Worm (Caenorhabditis elegans) whole organism, L4 larva: Measurements from ENCODE around the gene ZK105.8.

Source experiments
- F26F4.8 ChIP-seq: fragments of 200-800 bp; sonication (Bioruptor generic); conservative IDR thresholded peaks from 2 replicates; pipeline ENCODE4 v1.3.6; 2022; ENCODE audit warnings: missing genetic modification characterization, missing compliant biosample characterization
- F37D6.2 ChIP-seq: sonication (generic microtip); optimal IDR thresholded peaks from 2 replicates; lab custom pipeline; 2016; ENCODE audit warnings: mild to moderate bottlenecking, missing genetic modification characterization, missing compliant biosample characterization
- Y105C5A.15 ChIP-seq: fragments of 200-800 bp; sonication (Bioruptor generic); IDR thresholded peaks from 2 replicates; pipeline ENCODE4 v1.3.6; 2022; ENCODE audit warnings: missing genetic modification characterization, missing compliant biosample characterization
- Y5F2A.4 ChIP-seq: fragments of 200-800 bp; sonication (Bioruptor generic); optimal IDR thresholded peaks from 2 replicates; lab custom pipeline; 2018; ENCODE audit warnings: mild to moderate bottlenecking, missing genetic modification characterization, missing compliant biosample characterization
- aha-1 ChIP-seq: fragments of 150-350 bp; peaks from one replicate; lab custom pipeline; 2014; ENCODE audit warnings: missing biosample characterization, missing genetic modification characterization
- aly-2 ChIP-seq: sonication (generic microtip); optimal IDR thresholded peaks from 2 replicates; lab custom pipeline; 2018; ENCODE audit warnings: missing biosample characterization, missing genetic modification characterization
- ama-1 ChIP-seq: fragments of 150-350 bp; optimal IDR thresholded peaks from 2 replicates; lab custom pipeline; 2014; ENCODE audit warnings: inconsistent platforms, mixed read lengths
- arid-1 ChIP-seq: fragments of 200-800 bp; sonication (Bioruptor generic); conservative IDR thresholded peaks from 2 replicates; pipeline ENCODE4 v1.3.6; 2022; ENCODE audit warnings: missing genetic modification reagents, missing genetic modification characterization, missing compliant biosample characterization
- ceh-32 ChIP-seq: sonication (generic microtip); optimal IDR thresholded peaks from 2 replicates; lab custom pipeline; 2016; ENCODE audit warnings: mild to moderate bottlenecking, missing genetic modification characterization, missing compliant biosample characterization; ENCODE audit not compliant: poor library complexity
- ceh-62 ChIP-seq: sonication (generic microtip); optimal IDR thresholded peaks from 2 replicates; lab custom pipeline; 2017; ENCODE audit warnings: missing biosample characterization, missing genetic modification characterization
- ceh-82 ChIP-seq: sonication (generic microtip); optimal IDR thresholded peaks from 2 replicates; lab custom pipeline; 2017; ENCODE audit warnings: missing biosample characterization, missing genetic modification characterization
- cey-2 ChIP-seq: sonication (generic microtip); optimal IDR thresholded peaks from 3 replicates; lab custom pipeline; 2017; ENCODE audit warnings: missing genetic modification characterization, mild to moderate bottlenecking, missing compliant biosample characterization, antibody characterized with exemption, borderline replicate concordance; ENCODE audit not compliant: insufficient read depth
- ctbp-1 ChIP-seq: fragments of 200-800 bp; sonication (Bioruptor generic); IDR thresholded peaks from 2 replicates; pipeline ENCODE4 v1.3.6; 2022; ENCODE audit warnings: missing genetic modification reagents, missing genetic modification characterization, missing compliant biosample characterization
- daf-16 ChIP-seq, 3 experiments: sonication (generic microtip); optimal IDR thresholded peaks; 2 replicates each; lab custom pipeline; 2016 to 2017; ENCODE audit warnings: missing genetic modification characterization in 3 of 3, missing genetic modification reagents in 3 of 3, mild to moderate bottlenecking in 2 of 3, missing compliant biosample characterization in 2 of 3, missing biosample characterization in 1 of 3, moderate library complexity in 1 of 3
- daf-8 ChIP-seq: fragments of 200-800 bp; sonication (Bioruptor generic); IDR thresholded peaks from 2 replicates; pipeline ENCODE4 v1.3.6; 2022; ENCODE audit warnings: missing genetic modification characterization, missing compliant biosample characterization
- dmd-8 ChIP-seq: fragments of 200-800 bp; sonication (Bioruptor generic); IDR thresholded peaks from 2 replicates; pipeline ENCODE4 v1.3.6; 2022; ENCODE audit warnings: missing genetic modification characterization, missing compliant biosample characterization
- dpl-1 ChIP-seq: fragments of 150-350 bp; optimal IDR thresholded peaks from 2 replicates; lab custom pipeline; 2014; ENCODE audit warnings: missing biosample characterization, missing genetic modification reagents, missing genetic modification characterization
- duxl-1 ChIP-seq: sonication (generic microtip); optimal IDR thresholded peaks from 2 replicates; lab custom pipeline; 2016; ENCODE audit warnings: mild to moderate bottlenecking, missing genetic modification characterization, moderate library complexity, missing compliant biosample characterization; ENCODE audit not compliant: poor library complexity
- fkh-10 ChIP-seq: fragments of 150-350 bp; optimal IDR thresholded peaks from 2 replicates; lab custom pipeline; 2014; ENCODE audit warnings: missing biosample characterization, missing genetic modification reagents, missing genetic modification characterization
- hif-1 ChIP-seq, 2 experiments: sonication (generic microtip); optimal IDR thresholded peaks; 2 replicates each; lab custom pipeline; 2016 to 2017; ENCODE audit warnings: missing compliant biosample characterization in 2 of 2, missing genetic modification characterization in 2 of 2, missing genetic modification reagents in 2 of 2, missing genotype in 2 of 2, mild to moderate bottlenecking in 1 of 2
- hmg-1.1 ChIP-seq: fragments of 200-800 bp; sonication (Bioruptor generic); IDR thresholded peaks from 2 replicates; pipeline ENCODE4 v1.3.6; 2022; ENCODE audit warnings: missing genetic modification reagents, missing genetic modification characterization, missing compliant biosample characterization
- lin-1 ChIP-seq: fragments of 200-800 bp; sonication (Bioruptor generic); IDR thresholded peaks from 2 replicates; pipeline ENCODE4 v1.3.6; 2022; ENCODE audit warnings: missing genetic modification reagents, missing genetic modification characterization, missing compliant biosample characterization
- lin-15B ChIP-seq: fragments of 150-350 bp; sonication (generic microtip); optimal IDR thresholded peaks from 3 replicates; lab custom pipeline; 2014; ENCODE audit warnings: missing biosample characterization, missing genetic modification characterization
- lin-29 ChIP-seq: fragments of 200-800 bp; sonication (Bioruptor generic); IDR thresholded peaks from 2 replicates; pipeline ENCODE4 v1.3.6; 2022; ENCODE audit warnings: missing genetic modification reagents, missing genetic modification characterization, missing compliant biosample characterization
- lin-38 ChIP-seq: fragments of 200-800 bp; sonication (Bioruptor generic); IDR thresholded peaks from 2 replicates; pipeline ENCODE4 v1.3.6; 2022; ENCODE audit warnings: missing genetic modification reagents, missing genetic modification characterization, missing compliant biosample characterization
- lin-39 ChIP-seq: fragments of 150-350 bp; optimal IDR thresholded peaks from 2 replicates; lab custom pipeline; 2014; ENCODE audit warnings: missing biosample characterization, missing genetic modification reagents, missing genetic modification characterization
- lir-3 ChIP-seq: sonication (generic microtip); optimal IDR thresholded peaks from 2 replicates; lab custom pipeline; 2016; ENCODE audit warnings: mild to moderate bottlenecking, missing genetic modification characterization, missing compliant biosample characterization
- lsy-2 ChIP-seq, 2 experiments: fragments of 150-350 bp in 1 of 2; sonication (generic microtip) in 1 of 2; optimal IDR thresholded peaks; 2 replicates each; lab custom pipeline; 2014 to 2017; ENCODE audit warnings: missing biosample characterization in 2 of 2, missing genetic modification characterization in 2 of 2
- mxl-2 ChIP-seq: fragments of 200-800 bp; sonication (Bioruptor generic); conservative IDR thresholded peaks from 2 replicates; pipeline ENCODE4 v1.3.6; 2022; ENCODE audit warnings: missing genetic modification reagents, missing genetic modification characterization, missing compliant biosample characterization
- mxl-3 ChIP-seq: fragments of 200-800 bp; sonication (Bioruptor generic); optimal IDR thresholded peaks from 2 replicates; lab custom pipeline; 2018; ENCODE audit warnings: mild to moderate bottlenecking, missing genetic modification characterization, missing compliant biosample characterization
- nhr-111 ChIP-seq: fragments of 200-800 bp; sonication (Bioruptor generic); optimal IDR thresholded peaks from 2 replicates; lab custom pipeline; 2018; ENCODE audit warnings: mild to moderate bottlenecking, missing genetic modification characterization, missing compliant biosample characterization
- nhr-237 ChIP-seq: sonication (generic microtip); optimal IDR thresholded peaks from 2 replicates; lab custom pipeline; 2017; ENCODE audit warnings: missing biosample characterization, missing genetic modification characterization
- nhr-25 ChIP-seq: sonication (generic microtip); optimal IDR thresholded peaks from 2 replicates; lab custom pipeline; 2017; ENCODE audit warnings: missing genetic modification characterization, mild to moderate bottlenecking, missing compliant biosample characterization, antibody characterized with exemption, moderate library complexity, borderline replicate concordance; ENCODE audit not compliant: insufficient read depth
- nhr-42 ChIP-seq: fragments of 200-800 bp; sonication (Bioruptor generic); IDR thresholded peaks from 2 replicates; pipeline ENCODE4 v1.3.6; 2022; ENCODE audit warnings: missing genetic modification characterization, missing compliant biosample characterization
- nhr-6 ChIP-seq: fragments of 150-350 bp; optimal IDR thresholded peaks from 2 replicates; lab custom pipeline; 2014; ENCODE audit warnings: missing biosample characterization, missing genetic modification characterization
- nhr-76 ChIP-seq: fragments of 150-350 bp; optimal IDR thresholded peaks from 2 replicates; lab custom pipeline; 2014; ENCODE audit warnings: missing biosample characterization, missing genetic modification characterization
- nhr-77 ChIP-seq: fragments of 150-350 bp; optimal IDR thresholded peaks from 2 replicates; lab custom pipeline; 2014; ENCODE audit warnings: missing biosample characterization, missing genetic modification characterization
- pha-4 ChIP-seq, 2 experiments: fragments of 150-350 bp in 1 of 2; fragments of 200-800 bp in 1 of 2; sonication (Bioruptor generic) in 1 of 2; IDR thresholded peaks in 1 of 2; optimal IDR thresholded peaks in 1 of 2; 2 replicates each; pipeline versions ENCODE4 v1.3.6 to Lab custom; 2014 to 2022; ENCODE audit warnings: missing genetic modification characterization in 2 of 2, missing genetic modification reagents in 2 of 2, missing biosample characterization in 1 of 2, missing compliant biosample characterization in 1 of 2
- saeg-2 ChIP-seq: fragments of 200-800 bp; sonication (Bioruptor generic); IDR thresholded peaks from 2 replicates; pipeline ENCODE4 v1.3.6; 2022; ENCODE audit warnings: missing genetic modification reagents, missing genetic modification characterization, missing compliant biosample characterization
- spr-3 ChIP-seq: fragments of 200-800 bp; sonication (Bioruptor generic); optimal IDR thresholded peaks from 2 replicates; lab custom pipeline; 2018; ENCODE audit warnings: mild to moderate bottlenecking, missing genetic modification characterization, missing compliant biosample characterization
- unc-130 ChIP-seq: sonication (generic microtip); optimal IDR thresholded peaks from 2 replicates; lab custom pipeline; 2016; ENCODE audit warnings: missing genetic modification reagents, missing genetic modification characterization, missing compliant biosample characterization
- unc-62 ChIP-seq, 3 experiments: fragments of 150-350 bp in 1 of 3; sonication (generic microtip); optimal IDR thresholded peaks in 2 of 3; peaks in 1 of 3; 1 replicate in 1 of 3; 2 replicates in 2 of 3; lab custom pipeline; 2014 to 2017; ENCODE audit warnings: missing biosample characterization in 3 of 3, missing genetic modification characterization in 3 of 3, missing genetic modification reagents in 3 of 3, missing genotype in 1 of 3
- zfp-2 ChIP-seq: sonication (generic microtip); optimal IDR thresholded peaks from 2 replicates; lab custom pipeline; 2016; ENCODE audit warnings: mild to moderate bottlenecking, missing genetic modification characterization, missing compliant biosample characterization
- zip-11 ChIP-seq: fragments of 200-800 bp; sonication (Bioruptor generic); IDR thresholded peaks from 2 replicates; pipeline ENCODE4 v1.3.6; 2022; ENCODE audit warnings: missing genetic modification characterization, missing compliant biosample characterization
- ztf-11 ChIP-seq: fragments of 150-350 bp; optimal IDR thresholded peaks from 2 replicates; lab custom pipeline; 2014; ENCODE audit warnings: missing biosample characterization, missing genetic modification characterization

The ZK105.8 gene

ce11 chrV:7728003-7728678 lies 3.8 kb downstream of the ZK105.8 start (continued):
- TF ChIP-seq cey-2 (tag; lab: Kevin White, UChicago) (no peak), lin-29 (GFP tag; lab: Robert Waterston, UW) (no peak), nhr-42 (GFP tag; lab: Robert Waterston, UW) (peak; percentile 43; the same call in 1 of the 2 replicates), nhr-237 (tag; lab: Kevin White, UChicago) (no peak), zfp-2 (peak; percentile 26), hif-1 (tag; optimal IDR thresholded peaks at IDR 0.05; lab: Kevin White, UChicago) (peak; percentile 4 to 76), Y105C5A.15 (no peak), lin-39 (tag; lab: Kevin White, UChicago) (peak; percentile 9), unc-130 (GFP tag; lab: Kevin White, UChicago) (no peak), nhr-77 (tag; lab: Kevin White, UChicago) (peak; percentile 36), ceh-62 (tag; lab: Kevin White, UChicago) (no peak), dpl-1 (peak; percentile 48), mxl-2 (GFP tag; lab: Robert Waterston, UW) (0 out of 2 replicates have a peak, but pooled peaks have one; percentile 9), daf-16 (GFP tag; optimal IDR thresholded peaks at IDR 0.05; lab: Kevin White, UChicago) (peak in 1 of 2 experiments; percentile 78), daf-16 (tag; optimal IDR thresholded peaks at IDR 0.05; lab: Kevin White, UChicago) (no peak), lin-15B (no peak), duxl-1 (tag; lab: Kevin White, UChicago) (no peak), F37D6.2 (tag; lab: Kevin White, UChicago) (peak; percentile 81), fkh-10 (GFP tag; lab: Kevin White, UChicago) (peak; percentile 73), nhr-76 (no peak), aha-1 (peak; percentile 99), ceh-32 (peak; percentile 59), lir-3 (no peak), Y5F2A.4 (no peak), ztf-11 (tag; lab: Kevin White, UChicago) (no peak), arid-1 (peak; percentile 49; the same call in 1 of the 2 replicates), F26F4.8 (GFP tag; lab: Robert Waterston, UW) (no peak), saeg-2 (GFP tag; lab: Robert Waterston, UW) (0 out of 2 replicates have a peak, but pooled peaks have one; percentile 52), ceh-82 (tag; lab: Kevin White, UChicago) (no peak), zip-11 (GFP tag; lab: Robert Waterston, UW) (no peak), daf-8 (no peak), mxl-3 (peak; percentile 1), nhr-111 (GFP tag; lab: Kevin White, UChicago) (no peak), nhr-6 (tag; lab: Kevin White, UChicago) (no peak)
- TF ChIP-seq, all 104 proteins: peak for 46

ce11 chrV:7728679-7729027 lies 4.4 kb downstream of the ZK105.8 start, which contains the start of gene Y97E10C.1:
Y97E10C.1 (plus strand) TSS chrV:7728879.
- TF ChIP-seq unc-62 (GFP tag; optimal IDR thresholded peaks at IDR 0.05 in 1 of 2; lab: Kevin White, UChicago) = peak in 1 of 2 experiments; percentile 55
- TF ChIP-seq unc-62 (tag; optimal IDR thresholded peaks at IDR 0.05; lab: Kevin White, UChicago) = no peak
- TF ChIP-seq ctbp-1 (GFP tag; lab: Robert Waterston, UW) = no peak

DNA sequence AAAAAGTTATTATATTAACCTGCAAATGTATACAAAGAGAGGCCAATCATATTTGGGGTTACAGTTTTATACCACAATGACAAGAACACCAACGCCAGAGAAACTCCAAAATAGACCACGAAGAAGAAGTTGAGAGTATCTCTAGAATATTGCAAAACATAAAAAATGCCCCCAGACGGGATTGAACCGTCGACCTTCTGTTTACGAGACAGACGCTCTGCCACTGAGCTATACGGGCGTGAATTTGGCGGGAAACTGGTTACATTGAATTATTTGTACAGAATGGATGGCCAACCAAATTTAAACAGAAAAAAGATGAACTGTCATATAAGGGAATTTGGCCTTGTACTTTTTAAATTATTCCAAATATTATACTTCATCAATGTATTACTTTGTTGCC lies 6.2 kb downstream of the ZK105.8 start:
- peak; percentile 26; the same call in 1 of the 2 replicates for TF ChIP-seq lin-38 (GFP tag; lab: Robert Waterston, UW)
- no peak for TF ChIP-seq aly-2
- 0 out of 2 replicates have a peak, but pooled peaks have one; percentile 45 for TF ChIP-seq hmg-1.1 (GFP tag; lab: Robert Waterston, UW)
- TF ChIP-seq nhr-25 (tag; lab: Kevin White, UChicago) = peak; percentile 8
- peak; percentile 1 for TF ChIP-seq spr-3 (GFP tag; lab: Kevin White, UChicago)
- peak in 1 of 2 experiments; percentile 68 for TF ChIP-seq lsy-2 (tag; optimal IDR thresholded peaks at IDR 0.05; lab: Kevin White, UChicago)
- peak; percentile 37 for TF ChIP-seq nhr-6 (tag; lab: Kevin White, UChicago)
- TF ChIP-seq mxl-2 (GFP tag; lab: Robert Waterston, UW) = no peak
- TF ChIP-seq dmd-8 = 0 out of 2 replicates have a peak, but pooled peaks have one; percentile 10
- no peak for TF ChIP-seq lin-39 (tag; lab: Kevin White, UChicago)
- TF ChIP-seq lin-1 (GFP tag; lab: Robert Waterston, UW) = peak; percentile 37; the same call in 1 of the 2 replicates
- peak; percentile 25; the same call in 1 of the 2 replicates for TF ChIP-seq pha-4 (GFP tag; IDR thresholded peaks at IDR 0.05; lab: Robert Waterston, UW)
- TF ChIP-seq pha-4 (tag; optimal IDR thresholded peaks at IDR 0.05; lab: Kevin White, UChicago) = no peak
- no peak for TF ChIP-seq ama-1 (lab: Kevin White, UChicago)
- TF ChIP-seq unc-62 (GFP tag; optimal IDR thresholded peaks at IDR 0.05 in 1 of 2; lab: Kevin White, UChicago) = peak in 1 of 2 experiments; percentile 8
- no peak for TF ChIP-seq unc-62 (tag; optimal IDR thresholded peaks at IDR 0.05; lab: Kevin White, UChicago)
